Fruit fly (Drosophila melanogaster): Measurements from ENCODE around the gene a5.

DNA sequence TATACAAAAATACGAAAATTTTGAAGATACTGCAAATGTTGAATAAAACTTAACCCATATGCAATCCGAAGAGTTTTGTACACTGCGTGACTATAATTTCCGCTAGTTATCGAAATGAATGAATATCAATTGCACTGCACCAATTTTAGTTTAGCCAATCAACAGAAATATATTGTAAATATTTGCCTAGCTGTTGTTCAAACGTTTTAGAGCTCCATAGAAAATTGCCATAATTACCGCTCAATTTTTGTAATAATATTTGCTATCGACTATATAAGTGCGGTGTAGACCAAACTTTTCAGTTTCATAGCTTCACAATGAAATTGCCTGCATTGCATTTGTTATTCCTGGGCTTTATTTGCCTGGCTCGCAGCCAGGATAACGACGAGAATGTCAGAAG lies at the start of gene a5:
- TF ChIP-seq CG6792 (GFP tag; optimal IDR thresholded peaks at IDR 0.05): no peak
- no peak for TF ChIP-seq Ets96B (tag; optimal IDR thresholded peaks at IDR 0.05)
- TF ChIP-seq CG3032 (tag; optimal IDR thresholded peaks at IDR 0.05): no peak
- TF ChIP-seq topi (GFP tag; optimal IDR thresholded peaks at IDR 0.05): no peak
